Fruit fly (Drosophila melanogaster): ENCODE measurements around the gene mge.
A peak's percentile ranks its signal among the peaks of the same experiment; 100 is the strongest.

mge gene

DNA sequence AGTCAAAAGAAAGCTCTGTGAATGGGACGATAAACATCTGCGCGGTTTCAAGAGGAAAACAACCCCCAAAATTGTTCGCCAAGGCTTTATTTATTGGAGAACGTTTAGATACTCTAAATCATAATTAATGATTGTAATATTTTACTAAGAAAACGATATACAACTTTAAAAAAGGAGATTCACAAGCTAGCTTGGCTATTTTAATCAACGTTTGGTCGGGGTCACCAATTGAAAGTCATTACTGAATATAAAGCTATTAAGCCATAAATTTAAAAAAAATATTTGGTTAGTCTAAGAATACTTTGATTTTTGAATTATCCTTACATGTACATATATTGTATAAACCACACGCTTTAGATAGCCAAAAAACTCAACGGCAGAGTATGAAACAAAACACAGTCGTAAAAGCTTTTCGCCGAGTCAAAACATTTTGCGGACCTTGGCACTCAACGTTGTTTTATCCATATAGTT is 17.5 kb downstream of the mge start, which contains the start of gene Fie:
Gene Fie, plus strand, starts transcription at position 421 of the 471 bp plus-strand sequence.
- peak; percentile 4 for TF ChIP-seq CG11617 (GFP tag; optimal IDR thresholded peaks at IDR 0.05)
- TF ChIP-seq kay (GFP tag; ENCODE audit: borderline replicate concordance) = peak; percentile 47
- TF ChIP-seq CG7101 (tag; optimal IDR thresholded peaks at IDR 0.05) = no peak
- TF ChIP-seq CG5204 (GFP tag; optimal IDR thresholded peaks at IDR 0.05) = peak; percentile 58
- TF ChIP-seq cic (GFP tag; optimal IDR thresholded peaks at IDR 0.05) = peak; percentile 2
- TF ChIP-seq CG33017 (tag; optimal IDR thresholded peaks at IDR 0.05) = peak; percentile 63
- peak; percentile 32 for TF ChIP-seq toe (GFP tag; optimal IDR thresholded peaks at IDR 0.05)
- TF ChIP-seq Clk (GFP tag; optimal IDR thresholded peaks at IDR 0.05) = no peak

DNA sequence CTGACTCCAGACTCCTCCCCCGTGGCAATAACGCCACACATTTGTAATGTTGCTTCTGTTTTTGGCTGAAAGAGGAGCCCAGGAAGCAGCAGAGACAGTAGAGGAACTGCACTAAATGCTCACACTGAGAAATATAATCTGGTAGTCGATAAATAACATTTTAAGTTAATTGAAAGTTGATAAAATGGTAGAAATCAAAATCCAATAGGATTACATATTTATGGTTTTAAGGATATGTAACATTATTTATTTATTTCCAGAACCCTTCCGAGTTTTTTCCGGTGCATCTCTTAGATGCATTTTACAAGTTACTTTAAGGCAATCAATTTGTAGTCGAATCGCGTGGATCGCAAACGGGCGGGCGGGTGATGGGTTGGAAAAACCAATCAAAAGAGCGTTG is 18.9 kb downstream of the mge start:
- TF ChIP-seq CG11617 (GFP tag; optimal IDR thresholded peaks at IDR 0.05) = no peak
- TF ChIP-seq cnc (optimal IDR thresholded peaks at IDR 0.05) = no peak
- no peak for TF ChIP-seq CG33017 (tag; optimal IDR thresholded peaks at IDR 0.05)
- TF ChIP-seq Hr96 (GFP tag; optimal IDR thresholded peaks at IDR 0.05) = no peak
- TF ChIP-seq toe (GFP tag; optimal IDR thresholded peaks at IDR 0.05) = no peak
- no peak for TF ChIP-seq kay (GFP tag; ENCODE audit: borderline replicate concordance)
- TF ChIP-seq pad (GFP tag; optimal IDR thresholded peaks at IDR 0.05) = no peak
- TF ChIP-seq CG5204 (GFP tag; optimal IDR thresholded peaks at IDR 0.05) = no peak
- no peak for TF ChIP-seq Mnt (GFP tag; optimal IDR thresholded peaks at IDR 0.05)
- no peak for TF ChIP-seq bab1 (GFP tag; optimal IDR thresholded peaks at IDR 0.05)
- TF ChIP-seq tj (GFP tag; optimal IDR thresholded peaks at IDR 0.05) = no peak
- no peak for TF ChIP-seq CG7101 (tag; optimal IDR thresholded peaks at IDR 0.05)
- no peak for TF ChIP-seq CG7045 (GFP tag; optimal IDR thresholded peaks at IDR 0.05)
- no peak for TF ChIP-seq Crg-1 (GFP tag; optimal IDR thresholded peaks at IDR 0.05)
- no peak for TF ChIP-seq CG14711 (tag; optimal IDR thresholded peaks at IDR 0.05)

DNA sequence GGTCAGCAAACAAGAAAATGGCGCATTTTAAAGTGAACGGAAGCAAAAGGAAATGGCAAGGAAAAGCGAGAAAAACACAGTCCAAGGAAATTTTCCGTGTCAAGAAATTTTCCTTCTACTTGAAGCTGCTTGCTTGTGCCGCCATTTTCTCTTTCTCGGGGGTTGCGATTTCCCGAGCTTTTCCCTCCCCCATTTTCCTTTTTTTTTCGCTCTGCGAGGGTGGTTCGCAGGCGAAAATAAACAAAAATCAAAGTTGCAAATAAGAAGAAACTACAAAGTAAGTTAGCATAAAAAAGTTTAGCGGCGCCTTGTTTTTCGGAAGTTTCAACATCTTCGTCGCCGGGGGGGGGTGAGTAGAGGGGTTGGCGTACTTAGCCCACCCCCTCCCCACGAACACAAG is 22.3 kb downstream of the mge start:
- no peak for TF ChIP-seq CG14711 (tag; optimal IDR thresholded peaks at IDR 0.05)
- no peak for TF ChIP-seq CG33017 (tag; optimal IDR thresholded peaks at IDR 0.05)
- no peak for TF ChIP-seq ovo (GFP tag; optimal IDR thresholded peaks at IDR 0.05)
- no peak for TF ChIP-seq CG12768 (GFP tag; optimal IDR thresholded peaks at IDR 0.05)
- no peak for TF ChIP-seq CG5204 (GFP tag; optimal IDR thresholded peaks at IDR 0.05)

DNA sequence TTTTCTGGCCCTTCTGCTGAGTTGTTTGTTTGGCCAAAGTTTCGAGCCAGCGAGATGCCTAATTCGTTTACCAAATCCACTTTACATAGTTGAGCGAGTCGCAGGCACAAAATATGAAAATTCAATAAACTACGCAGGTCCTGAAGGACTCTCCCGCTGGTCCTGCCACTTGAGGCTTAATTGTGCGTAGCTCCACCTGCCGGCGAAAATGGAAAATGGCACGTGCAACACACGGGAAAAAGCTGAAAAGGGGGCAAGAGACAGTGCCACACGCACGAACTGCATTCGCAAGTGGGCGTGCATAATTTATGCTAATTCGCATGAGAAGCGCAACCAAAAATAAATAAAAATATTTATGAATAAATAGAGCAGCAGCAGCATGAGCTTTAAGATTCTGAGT is 23.8 kb downstream of the mge start:
- no peak for TF ChIP-seq cic (GFP tag; optimal IDR thresholded peaks at IDR 0.05)
- TF ChIP-seq CG14711 (tag; optimal IDR thresholded peaks at IDR 0.05) = no peak
- TF ChIP-seq kay (GFP tag; ENCODE audit: borderline replicate concordance) = no peak
- TF ChIP-seq pad (GFP tag; optimal IDR thresholded peaks at IDR 0.05) = no peak
- TF ChIP-seq Mnt (GFP tag; optimal IDR thresholded peaks at IDR 0.05) = no peak

DNA sequence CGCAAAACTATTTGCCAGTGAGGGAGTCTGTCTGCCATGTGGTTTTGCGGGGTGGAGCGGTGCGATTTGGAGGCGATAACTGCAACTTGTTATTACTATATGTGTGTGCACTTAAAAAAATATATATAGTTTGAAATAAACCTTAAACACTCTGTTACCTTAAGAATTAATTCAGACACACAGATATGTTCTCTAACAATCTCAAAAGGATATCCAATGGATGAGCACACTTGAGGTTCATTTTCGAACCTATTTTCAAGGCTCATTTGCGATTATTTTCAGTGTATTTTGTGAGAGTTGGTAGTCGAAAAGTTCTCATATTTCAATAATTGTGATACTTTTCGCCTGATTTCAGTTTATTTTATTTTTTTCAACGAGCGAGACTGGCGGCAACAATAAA is 27.7 kb downstream of the mge start:
- no peak for TF ChIP-seq CG5204 (GFP tag; optimal IDR thresholded peaks at IDR 0.05)
- no peak for TF ChIP-seq Clk (GFP tag; optimal IDR thresholded peaks at IDR 0.05)
- TF ChIP-seq pad (GFP tag; optimal IDR thresholded peaks at IDR 0.05) = no peak
- no peak for TF ChIP-seq CG12768 (GFP tag; optimal IDR thresholded peaks at IDR 0.05)
- no peak for TF ChIP-seq cnc (optimal IDR thresholded peaks at IDR 0.05)
- TF ChIP-seq CG11617 (GFP tag; optimal IDR thresholded peaks at IDR 0.05) = no peak
- TF ChIP-seq kay (GFP tag; ENCODE audit: borderline replicate concordance) = no peak
- no peak for TF ChIP-seq CG1620 (GFP tag; optimal IDR thresholded peaks at IDR 0.05)

DNA sequence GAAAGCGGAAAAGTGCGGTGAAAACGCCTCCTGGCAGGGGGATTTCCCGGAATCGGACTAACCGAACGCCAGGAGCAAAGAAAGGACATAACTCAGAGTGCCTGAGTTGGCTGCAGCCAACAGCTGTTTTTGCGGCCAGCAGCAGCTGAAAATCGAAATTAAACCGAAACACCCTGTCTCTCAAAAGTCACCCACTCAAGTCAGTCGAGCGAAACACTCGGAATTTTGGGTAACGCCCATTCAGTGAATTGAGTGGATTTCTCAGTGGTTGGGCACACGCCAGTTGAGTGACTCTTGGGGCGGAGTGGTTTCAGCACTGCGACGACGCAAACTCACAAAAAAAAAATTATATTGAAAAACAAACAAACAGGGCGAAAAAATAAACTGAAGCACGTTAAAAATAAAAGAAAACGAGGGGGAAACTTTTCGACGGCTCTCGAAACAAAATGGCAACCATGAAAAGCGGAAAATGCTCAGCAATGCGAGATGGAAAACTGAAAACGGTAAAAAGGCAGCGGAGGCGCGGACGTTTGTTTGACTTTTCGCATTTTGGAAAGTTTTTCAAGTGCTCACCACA is 30.9 kb downstream of the mge start:
- TF ChIP-seq Crg-1 (GFP tag; optimal IDR thresholded peaks at IDR 0.05) (no peak), pad (GFP tag; optimal IDR thresholded peaks at IDR 0.05) (no peak), Clk (GFP tag; optimal IDR thresholded peaks at IDR 0.05) (no peak), toe (GFP tag; optimal IDR thresholded peaks at IDR 0.05) (no peak)

DNA sequence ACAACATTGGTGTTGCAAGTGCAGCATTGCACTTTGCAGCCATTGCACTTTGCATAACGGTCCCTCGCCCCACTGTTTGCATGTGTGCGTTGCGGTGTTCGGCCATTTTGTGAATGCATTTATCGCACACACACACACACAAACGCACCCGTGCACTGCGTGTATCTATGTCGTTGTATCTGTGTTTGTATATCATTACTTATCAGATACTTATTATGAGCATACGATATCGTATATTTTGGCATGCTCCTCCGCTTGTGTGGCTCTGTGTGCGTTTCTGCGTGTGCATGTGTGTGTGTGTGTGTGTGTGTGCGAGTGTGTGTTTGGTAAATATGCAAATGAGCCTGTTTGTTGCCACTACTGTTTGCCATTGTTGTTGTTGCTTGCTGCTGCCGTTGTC is 32.9 kb downstream of the mge start:
- no peak for TF ChIP-seq ovo (GFP tag; optimal IDR thresholded peaks at IDR 0.05)
- no peak for TF ChIP-seq CG11617 (GFP tag; optimal IDR thresholded peaks at IDR 0.05)
- TF ChIP-seq CG14711 (tag; optimal IDR thresholded peaks at IDR 0.05) = no peak
- TF ChIP-seq CG5204 (GFP tag; optimal IDR thresholded peaks at IDR 0.05) = no peak
- TF ChIP-seq CG1620 (GFP tag; optimal IDR thresholded peaks at IDR 0.05) = no peak
- TF ChIP-seq Crg-1 (GFP tag; optimal IDR thresholded peaks at IDR 0.05) = no peak
- TF ChIP-seq bab1 (GFP tag; optimal IDR thresholded peaks at IDR 0.05) = no peak
- no peak for TF ChIP-seq Hr96 (GFP tag; optimal IDR thresholded peaks at IDR 0.05)

DNA sequence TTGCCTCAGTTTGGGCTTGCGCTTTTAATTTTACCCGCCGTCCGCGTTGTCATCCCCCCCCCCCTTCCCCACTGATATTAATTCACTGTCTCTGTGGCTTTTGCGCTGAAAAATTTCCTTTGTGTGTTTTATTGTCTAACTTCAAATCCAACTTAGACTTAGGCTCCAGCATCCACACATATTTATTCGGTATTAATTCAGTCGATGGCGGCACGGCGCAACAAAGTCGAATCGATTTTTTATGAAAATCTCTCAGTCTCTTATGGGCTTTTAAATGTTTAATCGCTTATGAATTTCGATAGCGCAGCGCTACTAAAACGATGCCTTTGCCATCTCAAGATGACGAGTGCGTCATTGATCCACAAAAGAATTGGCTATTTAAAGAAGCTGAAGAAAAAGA is 33.7 kb downstream of the mge start:
- TF ChIP-seq kay (GFP tag; ENCODE audit: borderline replicate concordance) (peak; percentile 19), CG1620 (GFP tag; optimal IDR thresholded peaks at IDR 0.05) (no peak)
